Worm (Caenorhabditis elegans): ENCODE results near the gene C15B12.3.

ce11 chrX:6430510-6430909 is 36.9 kb downstream of the C15B12.3 start, which contains the start of gene ctsa-2:
- TF ChIP-seq unc-130 (GFP tag; optimal IDR thresholded peaks at IDR 0.05) (no peak), zag-1 (tag; optimal IDR thresholded peaks at IDR 0.05) (no peak), mep-1 (tag; optimal IDR thresholded peaks at IDR 0.05) (no peak), nhr-10 (tag; optimal IDR thresholded peaks at IDR 0.05) (no peak), nhr-77 (tag; optimal IDR thresholded peaks at IDR 0.05) (no peak), daf-19 (GFP tag; conservative IDR thresholded peaks at IDR 0.05) (no peak), lin-13 (GFP tag; optimal IDR thresholded peaks at IDR 0.05) (no peak), nhr-237 (tag; optimal IDR thresholded peaks at IDR 0.05) (no peak)

Data from whole organism, L4 larva.